Fruit fly (Drosophila melanogaster): Measurements from ENCODE around the gene pnr.

DNA sequence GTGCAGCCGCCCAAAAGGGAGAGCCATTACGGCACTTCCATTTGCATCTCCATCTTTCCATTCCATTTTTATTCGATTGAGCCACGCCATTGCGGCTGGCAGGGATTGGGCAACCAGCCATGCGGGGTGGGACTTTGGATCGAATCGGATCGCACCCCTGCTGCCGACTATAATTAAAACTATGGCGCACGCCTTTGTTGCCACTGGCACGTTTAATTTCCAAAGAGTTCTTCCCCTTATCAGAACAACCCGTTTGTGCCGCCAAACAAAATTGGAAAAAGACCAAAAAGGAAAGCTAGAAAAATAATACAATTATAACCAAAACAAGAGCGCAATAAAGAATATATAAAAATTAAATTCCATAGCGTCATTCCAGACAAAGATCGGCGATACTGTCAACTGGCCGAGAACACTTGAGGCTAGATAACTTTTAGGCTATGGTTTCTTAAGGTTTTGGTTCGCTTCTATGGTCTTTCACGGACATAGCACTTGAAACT lies 15.8 kb upstream of the pnr start:
- TF ChIP-seq h (optimal IDR thresholded peaks at IDR 0.05) (no peak), Sin3A (optimal IDR thresholded peaks at IDR 0.05) (no peak), insv (optimal IDR thresholded peaks at IDR 0.05) (no peak)
